Fruit fly (Drosophila melanogaster) whole organism, embryonic: ENCODE results near the gene Cralbp.

ENCODE experiments used
- CG10267 ChIP-seq: fragments of 200-800 bp; sonication (Bioruptor generic); optimal IDR thresholded peaks from 2 replicates; lab custom pipeline; 2018; ENCODE audit warnings: missing biosample characterization, mild to moderate bottlenecking, missing genetic modification characterization, moderate library complexity
- CG11695 ChIP-seq: fragments of 200-800 bp; sonication (Bioruptor generic); IDR thresholded peaks from 3 replicates; pipeline ENCODE4 v1.3.6; 2022; ENCODE audit warnings: missing biosample characterization, missing genetic modification characterization
- CG13894 ChIP-seq: fragments of 200-800 bp; sonication (Bioruptor generic); optimal IDR thresholded peaks from 3 replicates; lab custom pipeline; 2018; ENCODE audit warnings: missing biosample characterization, mild to moderate bottlenecking, missing genetic modification characterization, moderate library complexity
- CG14710 ChIP-seq: fragments of 200-800 bp; sonication (Bioruptor generic); optimal IDR thresholded peaks from 3 replicates; lab custom pipeline; 2019; ENCODE audit warnings: missing biosample characterization, mild to moderate bottlenecking, missing genetic modification characterization, moderate library complexity
- CG15514 ChIP-seq: fragments of 200-800 bp; sonication (Bioruptor generic); optimal IDR thresholded peaks from 3 replicates; lab custom pipeline; 2017; ENCODE audit warnings: missing biosample characterization, missing genetic modification characterization, mild to moderate bottlenecking, moderate library complexity, missing genetic modification reagents
- CG15601 ChIP-seq: fragments of 200-800 bp; sonication (Bioruptor generic); optimal IDR thresholded peaks from 3 replicates; lab custom pipeline; 2019; ENCODE audit warnings: missing biosample characterization, mild to moderate bottlenecking, missing genetic modification characterization, moderate library complexity
- CG17829 ChIP-seq: fragments of 200-800 bp; optimal IDR thresholded peaks from 2 replicates; lab custom pipeline; 2019; ENCODE audit warnings: missing biosample characterization, mild to moderate bottlenecking, missing genetic modification characterization, moderate library complexity
- CG2120 ChIP-seq: fragments of 200-800 bp; sonication (Bioruptor generic); optimal IDR thresholded peaks from 3 replicates; lab custom pipeline; 2016; ENCODE audit warnings: missing biosample characterization, missing genetic modification characterization
- CG30431 ChIP-seq: fragments of 200-800 bp; sonication (Bioruptor generic); optimal IDR thresholded peaks from 2 replicates; lab custom pipeline; 2017; ENCODE audit warnings: missing biosample characterization, missing genetic modification characterization
- CG34224 ChIP-seq: fragments of 200-800 bp; sonication (Bioruptor generic); IDR thresholded peaks from 3 replicates; pipeline ENCODE4 v1.3.6; 2022; ENCODE audit warnings: missing biosample characterization, missing genetic modification characterization; ENCODE audit not compliant: partially characterized antibody
- CG4360 ChIP-seq: fragments of 200-800 bp; sonication (Bioruptor generic); IDR thresholded peaks from 2 replicates; pipeline ENCODE4 v1.3.6; 2022; ENCODE audit warnings: missing biosample characterization, missing genetic modification characterization
- CG6791 ChIP-seq: fragments of 200-800 bp; sonication (Bioruptor generic); IDR thresholded peaks from 3 replicates; pipeline ENCODE4 v1.3.6; 2022; ENCODE audit warnings: missing biosample characterization, missing genetic modification characterization; ENCODE audit not compliant: partially characterized antibody
- CG6813 ChIP-seq: fragments of 200-800 bp; sonication (Bioruptor generic); optimal IDR thresholded peaks from 2 replicates; lab custom pipeline; 2017; ENCODE audit warnings: missing biosample characterization, missing genetic modification characterization, mild to moderate bottlenecking, moderate library complexity, missing genetic modification reagents
- CG7357 ChIP-seq: fragments of 200-800 bp; sonication (Bioruptor generic); IDR thresholded peaks from 3 replicates; pipeline ENCODE4 v1.3.6; 2022; ENCODE audit warnings: missing biosample characterization, missing genetic modification characterization
- CG7372 ChIP-seq: fragments of 200-800 bp; sonication (Bioruptor generic); IDR thresholded peaks from 2 replicates; pipeline ENCODE4 v1.3.6; 2022; ENCODE audit warnings: missing biosample characterization, missing genetic modification characterization
- CG9215 ChIP-seq: fragments of 200-800 bp; sonication (Bioruptor generic); IDR thresholded peaks from 2 replicates; pipeline ENCODE4 v1.3.6; 2022; ENCODE audit warnings: missing biosample characterization, missing genetic modification characterization
- CG9797 ChIP-seq: fragments of 200-800 bp; sonication (Bioruptor generic); optimal IDR thresholded peaks from 3 replicates; lab custom pipeline; 2018; ENCODE audit warnings: missing biosample characterization, mild to moderate bottlenecking, missing genetic modification characterization
- Dad ChIP-seq: fragments of 200-800 bp; sonication (Bioruptor generic); optimal IDR thresholded peaks from 3 replicates; lab custom pipeline; 2016; ENCODE audit warnings: missing biosample characterization, missing genetic modification characterization
- Dek ChIP-seq: fragments of 200-800 bp; sonication (Bioruptor generic); optimal IDR thresholded peaks from 3 replicates; lab custom pipeline; 2019; ENCODE audit warnings: missing biosample characterization, mild to moderate bottlenecking, missing genetic modification characterization, moderate library complexity
- Dip3 ChIP-seq: fragments of 200-800 bp; sonication (Bioruptor generic); optimal IDR thresholded peaks from 3 replicates; lab custom pipeline; 2016; ENCODE audit warnings: missing biosample characterization, missing genetic modification characterization
- HLH3B ChIP-seq: fragments of 200-800 bp; sonication (Bioruptor generic); IDR thresholded peaks from 2 replicates; pipeline ENCODE4 v1.3.6; 2022; ENCODE audit warnings: missing biosample characterization, missing genetic modification characterization
- Jarid2 ChIP-seq: fragments of 200-800 bp; sonication (Bioruptor generic); optimal IDR thresholded peaks from 3 replicates; lab custom pipeline; 2017; ENCODE audit warnings: mild to moderate bottlenecking, missing biosample characterization, missing genetic modification reagents, missing genetic modification characterization
- MBD-R2 ChIP-seq: fragments of 200-800 bp; sonication (Bioruptor generic); IDR thresholded peaks from 2 replicates; pipeline ENCODE4 v1.3.6; 2022; ENCODE audit warnings: missing biosample characterization, missing genetic modification characterization
- MESR4 ChIP-seq: fragments of 200-800 bp; sonication (Bioruptor generic); optimal IDR thresholded peaks from 2 replicates; lab custom pipeline; 2018; ENCODE audit warnings: missing biosample characterization, mild to moderate bottlenecking, missing genetic modification characterization, moderate library complexity
- Mes4 ChIP-seq: fragments of 200-800 bp; sonication (Bioruptor generic); optimal IDR thresholded peaks from 2 replicates; lab custom pipeline; 2016; ENCODE audit warnings: missing biosample characterization, missing genetic modification characterization
- NK7.1 ChIP-seq: fragments of 200-800 bp; sonication (Bioruptor generic); optimal IDR thresholded peaks from 3 replicates; lab custom pipeline; 2016; ENCODE audit warnings: missing biosample characterization, missing genetic modification characterization
- Oli ChIP-seq: fragments of 200-800 bp; sonication (Bioruptor generic); optimal IDR thresholded peaks from 2 replicates; lab custom pipeline; 2018; ENCODE audit warnings: missing biosample characterization, mild to moderate bottlenecking, missing genetic modification characterization, moderate library complexity
- Opbp ChIP-seq: fragments of 200-800 bp; sonication (Bioruptor generic); IDR thresholded peaks from 3 replicates; pipeline ENCODE4 v1.3.6; 2022; ENCODE audit warnings: missing biosample characterization, missing genetic modification characterization; ENCODE audit not compliant: partially characterized antibody
- Optix ChIP-seq: fragments of 200-800 bp; sonication (Bioruptor generic); IDR thresholded peaks from 3 replicates; pipeline ENCODE4 v1.3.6; 2022; ENCODE audit warnings: missing biosample characterization, missing genetic modification characterization
- Trl ChIP-seq, 3 experiments: fragments of >200 bp in 2 of 3; fragments of 200-800 bp in 1 of 3; sonication (Bioruptor generic) in 1 of 3; optimal IDR thresholded peaks; 2 replicates in 1 of 3; 3 replicates in 2 of 3; lab custom pipeline; 2016 to 2017; ENCODE audit warnings: missing biosample characterization in 1 of 3, missing genetic modification characterization in 1 of 3
- Vsx1 ChIP-seq: fragments of 200-800 bp; sonication (Bioruptor generic); optimal IDR thresholded peaks from 2 replicates; lab custom pipeline; 2017; ENCODE audit warnings: missing biosample characterization, mild to moderate bottlenecking, missing genetic modification characterization, missing genetic modification reagents
- Xrp1 ChIP-seq: fragments of 200-800 bp; sonication (Bioruptor generic); IDR thresholded peaks from 2 replicates; pipeline ENCODE4 v1.3.6; 2022; ENCODE audit warnings: missing biosample characterization, missing genetic modification characterization
- bigmax ChIP-seq: fragments of 200-800 bp; sonication (Bioruptor generic); optimal IDR thresholded peaks from 2 replicates; lab custom pipeline; 2018; ENCODE audit warnings: missing biosample characterization, mild to moderate bottlenecking, missing genetic modification characterization
- ewg ChIP-seq: fragments of 200-800 bp; sonication (Bioruptor generic); optimal IDR thresholded peaks from 3 replicates; lab custom pipeline; 2017; ENCODE audit warnings: mild to moderate bottlenecking, missing biosample characterization, missing genetic modification reagents, missing genetic modification characterization
- ftz-f1 ChIP-seq: fragments of 200-800 bp; sonication (Bioruptor generic); optimal IDR thresholded peaks from 2 replicates; lab custom pipeline; 2016; ENCODE audit warnings: missing biosample characterization, missing genetic modification characterization
- grn ChIP-seq: fragments of 200-800 bp; sonication (Bioruptor generic); optimal IDR thresholded peaks from 3 replicates; lab custom pipeline; 2017; ENCODE audit warnings: missing biosample characterization, missing genetic modification characterization
- gro ChIP-seq: fragments of 200-800 bp; sonication (Bioruptor generic); optimal IDR thresholded peaks from 2 replicates; lab custom pipeline; 2016; ENCODE audit warnings: missing biosample characterization, missing genetic modification characterization
- kni ChIP-seq: fragments of 200-800 bp; sonication (Bioruptor generic); optimal IDR thresholded peaks from 3 replicates; lab custom pipeline; 2017; ENCODE audit warnings: mild to moderate bottlenecking, missing biosample characterization, missing genetic modification reagents, missing genetic modification characterization
- nau ChIP-seq: fragments of 200-800 bp; sonication (Bioruptor generic); optimal IDR thresholded peaks from 3 replicates; lab custom pipeline; 2017; ENCODE audit warnings: missing biosample characterization, mild to moderate bottlenecking, missing genetic modification characterization, missing genetic modification reagents
- nmo ChIP-seq: fragments of 200-800 bp; sonication (Bioruptor generic); optimal IDR thresholded peaks from 2 replicates; lab custom pipeline; 2018; ENCODE audit warnings: missing biosample characterization, mild to moderate bottlenecking, missing genetic modification characterization, moderate library complexity
- pan ChIP-seq, 4 experiments: fragments of >200 bp in 3 of 4; fragments of 200-800 bp in 1 of 4; sonication (Bioruptor generic) in 1 of 4; optimal IDR thresholded peaks in 3 of 4; IDR thresholded peaks in 1 of 4; 2 replicates each; pipeline versions ENCODE4 v1.3.6 to Lab custom; 2017 to 2022; ENCODE audit warnings: missing biosample characterization in 2 of 4, missing genetic modification characterization in 2 of 4, mixed read lengths in 1 of 4
- sd ChIP-seq: fragments of 200-800 bp; sonication (Bioruptor generic); optimal IDR thresholded peaks from 3 replicates; lab custom pipeline; 2018; ENCODE audit warnings: missing biosample characterization, mild to moderate bottlenecking, missing genetic modification characterization, moderate library complexity
- tll ChIP-seq, 2 experiments: fragments of 200-800 bp in 1 of 2; fragments of >200 bp in 1 of 2; sonication (Bioruptor generic) in 1 of 2; optimal IDR thresholded peaks; 2 replicates each; lab custom pipeline; 2017 to 2019; ENCODE audit warnings: missing biosample characterization in 2 of 2, missing genetic modification characterization in 2 of 2, mild to moderate bottlenecking in 1 of 2, moderate library complexity in 1 of 2
- unc-4 ChIP-seq: fragments of 200-800 bp; sonication (Bioruptor generic); IDR thresholded peaks from 2 replicates; pipeline ENCODE4 v1.3.6; 2022; ENCODE audit warnings: missing biosample characterization, missing genetic modification characterization; ENCODE audit not compliant: partially characterized antibody
- wek ChIP-seq: fragments of 200-800 bp; sonication (Bioruptor generic); optimal IDR thresholded peaks from 3 replicates; lab custom pipeline; 2018; ENCODE audit warnings: missing biosample characterization, mild to moderate bottlenecking, missing genetic modification characterization, moderate library complexity
- z ChIP-seq: fragments of 200-800 bp; sonication (Bioruptor generic); IDR thresholded peaks from 3 replicates; pipeline ENCODE4 v1.3.6; 2022; ENCODE audit warnings: missing biosample characterization, missing genetic modification characterization

Gene Cralbp

DNA sequence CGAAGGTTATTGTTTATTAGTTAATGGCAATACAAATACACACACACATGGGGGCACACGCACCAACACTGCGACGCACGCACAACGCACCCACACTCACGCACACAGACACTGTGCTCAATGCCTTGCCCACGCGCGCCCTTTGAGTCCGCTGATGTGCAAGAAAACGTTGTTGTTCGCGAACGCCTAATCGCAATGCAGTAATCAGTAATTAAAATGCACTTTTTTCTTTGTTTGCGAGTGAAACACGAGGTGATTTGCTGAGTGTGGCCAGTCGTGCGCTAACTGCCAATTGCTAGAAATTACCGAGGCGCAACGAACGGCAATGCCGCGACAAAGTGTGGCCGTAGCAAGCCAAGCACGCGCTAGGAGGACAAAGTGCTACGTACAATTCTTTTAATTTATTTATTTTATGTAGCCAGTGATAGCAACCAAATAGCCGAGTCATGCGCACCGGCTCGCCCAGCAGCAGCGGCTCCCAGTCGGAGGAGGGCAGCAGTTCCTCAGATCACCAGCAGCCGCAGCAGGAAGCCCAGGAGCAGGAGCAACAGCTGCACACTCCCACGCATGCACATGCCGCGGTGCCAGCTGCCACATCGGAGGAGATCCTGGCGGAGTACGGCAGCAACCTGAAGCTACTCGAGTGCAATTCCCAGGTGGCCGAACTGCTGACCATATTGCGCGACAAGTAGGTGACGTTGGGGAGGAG is 24.3 kb upstream of the Cralbp start, which contains the start of the genes S6k and kri (continued):
- TF ChIP-seq nau (GFP tag; lab: Kevin White, UChicago) (peak; percentile 17), CG15601 (tag; lab: Kevin White, UChicago) (peak; percentile 2), Optix (GFP tag; lab: Robert Waterston, UW) (no peak), Jarid2 (GFP tag; lab: Kevin White, UChicago) (peak; percentile 40), CG14710 (tag; lab: Kevin White, UChicago) (peak; percentile 52), CG7372 (GFP tag; lab: Robert Waterston, UW) (no peak), CG13894 (tag; lab: Kevin White, UChicago) (peak; percentile 42), CG30431 (GFP tag; lab: Kevin White, UChicago) (no peak), CG6813 (GFP tag; lab: Kevin White, UChicago) (no peak), Xrp1 (GFP tag; lab: Robert Waterston, UW) (0 out of 2 replicates have a peak, but pooled peaks have one; percentile 16), CG17829 (peak; percentile 22), wek (peak; percentile 17), Opbp (GFP tag; lab: Robert Waterston, UW) (peak; percentile 66; the same call in 2 of the 3 replicates), ewg (GFP tag; lab: Kevin White, UChicago) (peak; percentile 76), MBD-R2 (GFP tag; lab: Robert Waterston, UW) (peak; percentile 87), CG7357 (GFP tag; lab: Robert Waterston, UW) (no peak), CG9797 (peak; percentile 96), CG2120 (no peak), CG9215 (GFP tag; lab: Robert Waterston, UW) (peak; percentile 100), ftz-f1 (peak; percentile 87), CG4360 (GFP tag; lab: Robert Waterston, UW) (no peak; the same call in 1 of the 2 replicates), gro (GFP tag; lab: Kevin White, UChicago) (peak; percentile 30), kni (GFP tag; lab: Kevin White, UChicago) (peak; percentile 24), unc-4 (peak; percentile 48), Trl (optimal IDR thresholded peaks at IDR 0.05; lab: Kevin White, UChicago) (no peak), Trl (GFP tag; optimal IDR thresholded peaks at IDR 0.05; lab: Kevin White, UChicago) (no peak), nmo (GFP tag; lab: Kevin White, UChicago) (peak; percentile 37), Vsx1 (GFP tag; lab: Kevin White, UChicago) (peak; percentile 42), tll (GFP tag; optimal IDR thresholded peaks at IDR 0.05; lab: Kevin White, UChicago) (peak in 1 of 2 experiments; percentile 5), Mes4 (GFP tag; lab: Kevin White, UChicago) (peak; percentile 20), grn (peak; percentile 36), pan (optimal IDR thresholded peaks at IDR 0.05; lab: Kevin White, UChicago) (no peak), pan (GFP tag; optimal IDR thresholded peaks at IDR 0.05 in 1 of 2, IDR thresholded peaks at IDR 0.05 in 1 of 2) (peak in 1 of 2 experiments; percentile 26), HLH3B (GFP tag; lab: Robert Waterston, UW) (no peak), Dek (tag; lab: Kevin White, UChicago) (peak; percentile 18), CG6791 (peak; percentile 49; the same call in 1 of the 3 replicates), CG34224 (GFP tag; lab: Robert Waterston, UW) (peak; percentile 29; the same call in 1 of the 3 replicates), Dad (GFP tag; lab: Kevin White, UChicago) (peak; percentile 45), sd (peak; percentile 33), Oli (no peak), NK7.1 (GFP tag; lab: Kevin White, UChicago) (no peak), MESR4 (GFP tag; lab: Kevin White, UChicago) (peak; percentile 99), bigmax (GFP tag; lab: Kevin White, UChicago) (peak; percentile 46), CG15514 (GFP tag; lab: Kevin White, UChicago) (peak; percentile 45), CG11695 (GFP tag; lab: Robert Waterston, UW) (no peak), z (GFP tag; lab: Robert Waterston, UW) (0 out of 3 replicates have a peak, but pooled peaks have one; percentile 37), CG10267 (peak; percentile 47), Dip3 (GFP tag; lab: Kevin White, UChicago) (no peak)
